Worm (Caenorhabditis elegans) whole organism, mixed stage, embryonic: Measurements from ENCODE around the gene Y41D4A.4.
A peak's percentile ranks its signal among the peaks of the same experiment; 100 is the strongest.

Source experiments
- M03D4.4 ChIP-seq: sonication (generic microtip); optimal IDR thresholded peaks from 2 replicates; lab custom pipeline; 2017; ENCODE audit warnings: mild to moderate bottlenecking, missing genetic modification characterization, missing compliant biosample characterization
- bed-3 ChIP-seq: fragments of 200-800 bp; sonication (Bioruptor generic); optimal IDR thresholded peaks from 3 replicates; lab custom pipeline; 2018; ENCODE audit warnings: mild to moderate bottlenecking, missing genetic modification characterization, moderate library complexity, missing compliant biosample characterization
- blmp-1 ChIP-seq: fragments of 150-350 bp; optimal IDR thresholded peaks from 2 replicates; lab custom pipeline; 2014; ENCODE audit warnings: missing biosample characterization, missing genetic modification characterization
- ceh-43 ChIP-seq: fragments of 200-800 bp; sonication (Bioruptor generic); optimal IDR thresholded peaks from 2 replicates; lab custom pipeline; 2018; ENCODE audit warnings: mild to moderate bottlenecking, missing genetic modification characterization, moderate library complexity, missing compliant biosample characterization
- ceh-83 ChIP-seq: fragments of 200-800 bp; sonication (Bioruptor generic); optimal IDR thresholded peaks from 2 replicates; lab custom pipeline; 2018; ENCODE audit warnings: mild to moderate bottlenecking, missing genetic modification characterization, missing compliant biosample characterization
- ces-1 ChIP-seq: fragments of 150-350 bp; optimal IDR thresholded peaks from 2 replicates; lab custom pipeline; 2014; ENCODE audit warnings: missing biosample characterization, missing genetic modification reagents, missing genetic modification characterization
- cnd-1 ChIP-seq: fragments of 200-800 bp; sonication (Bioruptor generic); optimal IDR thresholded peaks from 2 replicates; lab custom pipeline; 2018; ENCODE audit warnings: mild to moderate bottlenecking, missing genetic modification characterization, missing compliant biosample characterization
- drap-1 ChIP-seq: fragments of 200-800 bp; sonication (Bioruptor generic); optimal IDR thresholded peaks from 3 replicates; lab custom pipeline; 2018; ENCODE audit warnings: mild to moderate bottlenecking, missing genetic modification characterization, missing compliant biosample characterization
- elt-1 ChIP-seq: sonication (generic microtip); optimal IDR thresholded peaks from 2 replicates; lab custom pipeline; 2017; ENCODE audit warnings: missing genetic modification characterization, mild to moderate bottlenecking, missing compliant biosample characterization, antibody characterized with exemption, moderate library complexity, borderline replicate concordance; ENCODE audit not compliant: insufficient read depth
- flh-1 ChIP-seq: fragments of 200-800 bp; sonication (Bioruptor generic); optimal IDR thresholded peaks from 2 replicates; lab custom pipeline; 2018; ENCODE audit warnings: mild to moderate bottlenecking, missing genetic modification characterization, moderate library complexity, missing compliant biosample characterization
- ham-2 ChIP-seq: fragments of 200-800 bp; sonication (Bioruptor generic); optimal IDR thresholded peaks from 2 replicates; lab custom pipeline; 2018; ENCODE audit warnings: mild to moderate bottlenecking, missing genetic modification characterization, missing compliant biosample characterization
- hlh-1 ChIP-seq: fragments of 150-350 bp; optimal IDR thresholded peaks from 2 replicates; lab custom pipeline; 2014; ENCODE audit warnings: missing biosample characterization, missing genetic modification reagents, missing genetic modification characterization
- lin-13 ChIP-seq: fragments of 150-350 bp; optimal IDR thresholded peaks from 2 replicates; lab custom pipeline; 2014; ENCODE audit warnings: missing biosample characterization, missing genetic modification characterization
- lsy-2 ChIP-seq: fragments of 150-350 bp; optimal IDR thresholded peaks from 2 replicates; lab custom pipeline; 2014; ENCODE audit warnings: missing biosample characterization, missing genetic modification characterization
- mep-1 ChIP-seq: fragments of 150-350 bp; optimal IDR thresholded peaks from 2 replicates; lab custom pipeline; 2017; ENCODE audit warnings: missing biosample characterization, missing genetic modification reagents, missing genetic modification characterization, inconsistent platforms
- mls-2 ChIP-seq: sonication (generic microtip); optimal IDR thresholded peaks from 2 replicates; lab custom pipeline; 2016; ENCODE audit warnings: mild to moderate bottlenecking, missing genetic modification characterization, moderate library complexity, missing compliant biosample characterization
- nhr-12 ChIP-seq: fragments of 150-350 bp; optimal IDR thresholded peaks from 2 replicates; lab custom pipeline; 2014; ENCODE audit warnings: missing biosample characterization, missing genetic modification characterization
- nhr-237 ChIP-seq: fragments of 150-350 bp; optimal IDR thresholded peaks from 2 replicates; lab custom pipeline; 2014; ENCODE audit warnings: missing biosample characterization, missing genetic modification characterization
- nhr-28 ChIP-seq: fragments of 150-350 bp; optimal IDR thresholded peaks from 2 replicates; lab custom pipeline; 2014; ENCODE audit warnings: missing biosample characterization, missing genetic modification characterization
- nhr-76 ChIP-seq: sonication (generic microtip); optimal IDR thresholded peaks from 2 replicates; lab custom pipeline; 2017; ENCODE audit warnings: missing biosample characterization, missing genetic modification characterization
- pha-4 ChIP-seq: fragments of 150-350 bp; optimal IDR thresholded peaks from 2 replicates; lab custom pipeline; 2018; ENCODE audit warnings: missing biosample characterization, missing genetic modification reagents, missing genetic modification characterization
- sem-2 ChIP-seq: fragments of 200-800 bp; sonication (Bioruptor generic); optimal IDR thresholded peaks from 2 replicates; lab custom pipeline; 2018; ENCODE audit warnings: mild to moderate bottlenecking, missing genetic modification characterization, missing compliant biosample characterization
- snpc-4 ChIP-seq: fragments of 150-350 bp; optimal IDR thresholded peaks from 2 replicates; lab custom pipeline; 2014; ENCODE audit warnings: missing biosample characterization, missing genetic modification characterization
- sptf-1 ChIP-seq: sonication (generic microtip); optimal IDR thresholded peaks from 2 replicates; lab custom pipeline; 2017; ENCODE audit warnings: mild to moderate bottlenecking, missing genetic modification characterization, moderate library complexity, missing compliant biosample characterization
- unc-120 ChIP-seq: sonication (generic microtip); optimal IDR thresholded peaks from 2 replicates; lab custom pipeline; 2017; ENCODE audit warnings: missing genetic modification characterization, missing compliant biosample characterization; ENCODE audit not compliant: poor library complexity, severe bottlenecking
- unc-39 ChIP-seq: fragments of 150-350 bp; optimal IDR thresholded peaks from 2 replicates; lab custom pipeline; 2014; ENCODE audit warnings: missing biosample characterization, missing genetic modification characterization
- unc-62 ChIP-seq: fragments of 150-350 bp; optimal IDR thresholded peaks from 2 replicates; lab custom pipeline; 2014; ENCODE audit warnings: missing biosample characterization, missing genetic modification reagents, missing genetic modification characterization
- zip-8 ChIP-seq: fragments of 150-350 bp; optimal IDR thresholded peaks from 2 replicates; lab custom pipeline; 2014; ENCODE audit warnings: missing biosample characterization, missing genetic modification characterization
- ztf-11 ChIP-seq: fragments of 150-350 bp; optimal IDR thresholded peaks from 2 replicates; lab custom pipeline; 2014; ENCODE audit warnings: missing biosample characterization, missing genetic modification characterization

The Y41D4A.4 gene

ce11 chrIV:1761553-1761952, 15.8 kb downstream of the Y41D4A.4 start, which contains the start of gene Y41D4A.7:
Y41D4A.7 (minus strand) TSS chrIV:1761570.
- peak; percentile 92 for TF ChIP-seq hlh-1
- TF ChIP-seq drap-1 (GFP tag; lab: Kevin White, UChicago) = no peak
- TF ChIP-seq, all 35 proteins: peak for 1

DNA sequence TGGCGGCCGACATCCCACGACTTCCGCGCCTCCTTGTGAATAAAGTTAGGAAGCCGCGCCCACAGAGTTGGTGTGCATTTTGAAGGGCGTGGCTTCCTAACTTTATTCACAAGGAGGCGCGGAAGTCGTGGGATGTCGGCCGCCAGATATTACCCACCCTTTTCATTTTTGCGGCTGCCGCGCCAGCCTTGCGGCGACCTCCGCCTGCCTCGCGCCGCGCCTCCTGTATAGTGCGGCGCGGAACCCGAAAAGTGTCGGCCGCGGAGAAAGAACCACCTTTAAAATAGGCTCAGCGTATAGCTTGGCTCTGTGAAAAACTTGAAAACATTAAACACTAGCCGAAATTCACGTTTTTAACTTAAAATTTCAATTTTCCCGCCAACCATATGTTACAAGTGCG, 17.7 kb downstream of the Y41D4A.4 start:
- TF ChIP-seq elt-1 (tag; lab: Kevin White, UChicago) (no peak), unc-62 (no peak), sem-2 (no peak), lsy-2 (no peak), sptf-1 (no peak), mls-2 (tag; lab: Kevin White, UChicago) (no peak), ztf-11 (no peak), hlh-1 (no peak), pha-4 (tag; lab: Kevin White, UChicago) (no peak), zip-8 (tag; lab: Kevin White, UChicago) (no peak), snpc-4 (tag; lab: Kevin White, UChicago) (no peak), M03D4.4 (tag; lab: Kevin White, UChicago) (no peak), nhr-76 (tag; lab: Kevin White, UChicago) (no peak), nhr-28 (tag; lab: Kevin White, UChicago) (no peak), ham-2 (GFP tag; lab: Kevin White, UChicago) (no peak), ceh-43 (GFP tag; lab: Kevin White, UChicago) (no peak), unc-120 (tag; lab: Kevin White, UChicago) (no peak), ceh-83 (GFP tag; lab: Kevin White, UChicago) (no peak)

- TF ChIP-seq unc-39 (tag; lab: Kevin White, UChicago) = no peak
- no peak for TF ChIP-seq lin-13 (tag; lab: Kevin White, UChicago)
- TF ChIP-seq sptf-1 = no peak
- TF ChIP-seq elt-1 (tag; lab: Kevin White, UChicago) = no peak
- no peak for TF ChIP-seq nhr-237 (tag; lab: Kevin White, UChicago)
- no peak for TF ChIP-seq nhr-76 (tag; lab: Kevin White, UChicago)
- TF ChIP-seq bed-3 (GFP tag; lab: Kevin White, UChicago) = no peak
- peak; percentile 98 for TF ChIP-seq ces-1
- TF ChIP-seq nhr-28 (tag; lab: Kevin White, UChicago) = no peak
Observed at ce11 chrIV:1765954-1766353, 20.2 kb downstream of the Y41D4A.4 start.

- TF ChIP-seq unc-62 (no peak), zip-8 (tag; lab: Kevin White, UChicago) (no peak), blmp-1 (tag; lab: Kevin White, UChicago) (no peak)
- TF ChIP-seq, all 35 proteins: peak for 0
Observed at ce11 chrIV:1768288-1768687, 22.5 kb downstream of the Y41D4A.4 start, which contains the start of gene col-108. col-108 (plus strand) TSS chrIV:1768588.

DNA sequence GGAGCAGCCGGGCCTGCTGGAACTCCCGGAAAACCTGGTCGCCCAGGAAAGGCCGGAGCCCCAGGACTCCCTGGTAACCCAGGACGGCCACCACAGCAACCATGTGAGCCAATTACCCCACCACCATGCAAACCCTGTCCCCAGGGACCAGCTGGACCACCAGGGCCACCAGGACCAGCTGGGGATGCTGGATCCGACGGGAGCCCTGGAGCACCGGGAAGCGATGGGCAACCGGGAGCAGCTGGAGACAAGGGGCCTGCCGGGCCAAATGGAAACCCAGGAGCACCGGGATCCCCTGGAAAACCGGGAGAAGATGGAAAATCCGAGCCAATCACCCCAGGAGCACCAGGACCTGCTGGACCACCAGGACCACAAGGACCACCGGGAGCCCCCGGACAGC, 23.3 kb downstream of the Y41D4A.4 start:
- TF ChIP-seq M03D4.4 (tag; lab: Kevin White, UChicago) (no peak), bed-3 (GFP tag; lab: Kevin White, UChicago) (no peak), pha-4 (tag; lab: Kevin White, UChicago) (no peak), nhr-76 (tag; lab: Kevin White, UChicago) (no peak), mls-2 (tag; lab: Kevin White, UChicago) (peak; percentile 31)
- TF ChIP-seq, all 35 proteins: peak for 1

ce11 chrIV:1771843-1772242, 26.0 kb downstream of the Y41D4A.4 start, which contains the start of gene Y41D4A.1:
Y41D4A.1 (plus strand) TSS chrIV:1772143.
- TF ChIP-seq unc-39 (tag; lab: Kevin White, UChicago) = no peak
- TF ChIP-seq mls-2 (tag; lab: Kevin White, UChicago) = no peak

DNA sequence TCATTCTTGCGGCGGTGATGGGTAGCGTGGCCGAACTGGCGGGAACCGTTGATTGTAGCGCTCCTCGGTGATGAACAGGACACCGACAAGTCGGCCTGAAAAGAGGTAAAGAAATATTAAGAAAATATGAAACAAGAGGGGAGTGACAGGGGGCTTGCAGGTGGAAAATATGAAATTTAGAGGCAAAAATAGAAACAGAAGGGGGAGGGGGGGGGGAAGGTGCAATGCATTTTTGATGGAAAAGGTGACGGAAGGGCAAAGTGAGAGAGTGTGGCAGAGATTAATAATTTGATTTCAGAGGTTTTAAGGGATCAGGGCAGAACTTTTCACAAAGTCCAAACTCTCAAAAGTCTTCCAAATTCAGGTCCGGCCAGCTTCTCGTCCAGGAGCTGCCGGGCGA, 35.8 kb downstream of the Y41D4A.4 start, which contains the start of gene frpr-19:
Gene frpr-19 (minus strand): TSS at position 101 of the 400 bp plus-strand sequence.
- TF ChIP-seq unc-39 (tag; lab: Kevin White, UChicago) (no peak), flh-1 (GFP tag; lab: Kevin White, UChicago) (no peak), cnd-1 (no peak), ham-2 (GFP tag; lab: Kevin White, UChicago) (no peak), mep-1 (no peak), nhr-12 (no peak)
